Fruit fly (Drosophila melanogaster): ENCODE results near the gene cry.

DNA sequence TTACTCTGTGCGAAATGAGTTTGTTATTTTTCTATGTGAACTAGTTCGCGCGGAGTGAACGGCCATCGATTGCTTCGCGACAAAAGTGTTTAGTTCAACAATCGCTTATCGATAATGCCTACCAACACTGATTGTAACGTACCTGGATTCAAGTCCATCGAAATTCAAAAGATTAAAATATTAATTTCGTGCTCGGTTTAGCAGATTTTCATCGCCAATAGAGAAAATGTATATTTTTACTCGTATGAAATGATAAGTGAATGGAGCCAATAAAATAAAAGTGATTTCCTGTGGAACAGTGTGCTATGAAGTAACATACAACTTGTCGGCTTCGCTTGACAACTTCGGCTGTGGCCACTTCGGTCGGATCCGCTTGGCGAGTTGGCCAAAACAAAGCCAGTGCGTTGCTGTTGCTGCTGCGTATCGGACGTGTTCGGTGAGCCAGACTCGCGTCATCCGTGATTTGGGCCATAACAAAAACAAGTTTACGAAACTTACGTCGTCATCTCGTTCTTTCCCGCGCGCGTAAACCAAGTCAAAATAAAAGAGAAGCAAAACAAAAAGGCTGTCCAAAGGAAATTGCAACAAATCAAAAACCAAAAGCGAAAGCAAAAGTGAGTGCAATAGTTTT, 31.6 kb upstream of the cry start, which contains the start of the genes CG5555 and myd:
- TF ChIP-seq psq (optimal IDR thresholded peaks at IDR 0.05) (no peak), Dll (optimal IDR thresholded peaks at IDR 0.05) (no peak), EcR (GFP tag; optimal IDR thresholded peaks at IDR 0.05) (no peak), pan (optimal IDR thresholded peaks at IDR 0.05) (no peak), CG8478 (optimal IDR thresholded peaks at IDR 0.05) (no peak)
